Worm (Caenorhabditis elegans): ENCODE data around the gene C44C11.6.

- TF ChIP-seq nhr-237 (tag; optimal IDR thresholded peaks at IDR 0.05) (no peak), lsy-12 (tag; optimal IDR thresholded peaks at IDR 0.05) (no peak), pha-4 (tag; optimal IDR thresholded peaks at IDR 0.05) (no peak), ceh-9 (tag; optimal IDR thresholded peaks at IDR 0.05) (no peak), nhr-25 (tag; optimal IDR thresholded peaks at IDR 0.05) (no peak), R02D3.7 (tag; optimal IDR thresholded peaks at IDR 0.05) (no peak), lin-39 (tag; optimal IDR thresholded peaks at IDR 0.05) (no peak), ama-1 (optimal IDR thresholded peaks at IDR 0.05) (no peak), egl-27 (tag; optimal IDR thresholded peaks at IDR 0.05) (no peak), mml-1 (tag; optimal IDR thresholded peaks at IDR 0.05) (no peak), eor-1 (tag; optimal IDR thresholded peaks at IDR 0.05) (no peak), snpc-4 (tag; optimal IDR thresholded peaks at IDR 0.05) (no peak), pqm-1 (tag; optimal IDR thresholded peaks at IDR 0.05) (no peak)
Measured at ce11 chrII:12302354-12302753, 42.3 kb upstream of the C44C11.6 start, which contains the start of gene C50E10.1.
